Fruit fly (Drosophila melanogaster) whole organism, pupa: ENCODE data around the gene CG2865.

Experiments used
- CG10348 ChIP-seq: fragments of 200-800 bp; sonication (Bioruptor generic); IDR thresholded peaks from 2 replicates; pipeline ENCODE4 v1.3.6; 2022; ENCODE audit warnings: missing biosample characterization, missing genetic modification characterization
- CG12605 ChIP-seq: fragments of 200-800 bp; sonication (Bioruptor generic); IDR thresholded peaks from 2 replicates; pipeline ENCODE4 v1.3.6; 2022; ENCODE audit warnings: missing biosample characterization, missing genetic modification characterization
- CG13204 ChIP-seq: fragments of 200-800 bp; sonication (Bioruptor generic); optimal IDR thresholded peaks from 2 replicates; lab custom pipeline; 2018; ENCODE audit warnings: missing biosample characterization, mild to moderate bottlenecking, missing genetic modification characterization, moderate library complexity
- CG14655 ChIP-seq: fragments of 200-800 bp; sonication (Bioruptor generic); optimal IDR thresholded peaks from 3 replicates; lab custom pipeline; 2017; ENCODE audit warnings: mild to moderate bottlenecking, missing biosample characterization, missing genetic modification reagents, missing genetic modification characterization
- CG15710 ChIP-seq: fragments of 200-800 bp; sonication (Bioruptor generic); optimal IDR thresholded peaks from 2 replicates; lab custom pipeline; 2018; ENCODE audit warnings: missing biosample characterization, mild to moderate bottlenecking, missing genetic modification characterization, moderate library complexity
- CG17806 ChIP-seq: fragments of 200-800 bp; sonication (Bioruptor generic); optimal IDR thresholded peaks from 2 replicates; lab custom pipeline; 2018; ENCODE audit warnings: missing biosample characterization, mild to moderate bottlenecking, missing genetic modification characterization, moderate library complexity
- CG32121 ChIP-seq: fragments of 200-800 bp; sonication (Bioruptor generic); IDR thresholded peaks from 2 replicates; pipeline ENCODE4 v1.3.6; 2022; ENCODE audit warnings: missing biosample characterization, missing genetic modification characterization
- CG34367 ChIP-seq: fragments of 200-800 bp; sonication (Bioruptor generic); optimal IDR thresholded peaks from 2 replicates; lab custom pipeline; 2018; ENCODE audit warnings: missing biosample characterization, mild to moderate bottlenecking, missing genetic modification characterization
- CG4496 ChIP-seq: fragments of 200-800 bp; sonication (Bioruptor generic); IDR thresholded peaks from 3 replicates; pipeline ENCODE4 v1.3.6; 2022; ENCODE audit warnings: missing biosample characterization, missing genetic modification characterization
- CG8159 ChIP-seq: fragments of 200-800 bp; sonication (Bioruptor generic); optimal IDR thresholded peaks from 3 replicates; lab custom pipeline; 2018; ENCODE audit warnings: missing biosample characterization, mild to moderate bottlenecking, missing genetic modification characterization, moderate library complexity
- CG8301 ChIP-seq: fragments of 200-800 bp; sonication (Bioruptor generic); optimal IDR thresholded peaks from 2 replicates; lab custom pipeline; 2018; ENCODE audit warnings: missing biosample characterization, mild to moderate bottlenecking, missing genetic modification characterization
- CG9948 ChIP-seq: fragments of 200-800 bp; sonication (Bioruptor generic); optimal IDR thresholded peaks from 2 replicates; lab custom pipeline; 2018; ENCODE audit warnings: missing biosample characterization, mild to moderate bottlenecking, missing genetic modification characterization, moderate library complexity
- D1 ChIP-seq: fragments of 200-800 bp; sonication (Bioruptor generic); optimal IDR thresholded peaks from 2 replicates; lab custom pipeline; 2018; ENCODE audit warnings: missing biosample characterization, mild to moderate bottlenecking, missing genetic modification characterization, moderate library complexity
- EcR ChIP-seq: fragments of 200-800 bp; sonication (Bioruptor generic); optimal IDR thresholded peaks from 3 replicates; lab custom pipeline; 2019; ENCODE audit warnings: missing biosample characterization, missing genetic modification characterization, mild to moderate bottlenecking, moderate library complexity, missing genetic modification reagents
- Ets98B ChIP-seq: fragments of 200-800 bp; sonication (Bioruptor generic); IDR thresholded peaks from 2 replicates; pipeline ENCODE4 v1.3.6; 2022; ENCODE audit warnings: missing biosample characterization, missing genetic modification characterization
- Pif1A ChIP-seq: fragments of 200-800 bp; sonication (Bioruptor generic); optimal IDR thresholded peaks from 3 replicates; lab custom pipeline; 2016; ENCODE audit warnings: missing biosample characterization, missing genetic modification characterization
- Pif1B ChIP-seq: fragments of 200-800 bp; sonication (Bioruptor generic); optimal IDR thresholded peaks from 3 replicates; lab custom pipeline; 2016; ENCODE audit warnings: missing biosample characterization, missing genetic modification characterization
- Snoo ChIP-seq: fragments of 200-800 bp; sonication (Bioruptor generic); optimal IDR thresholded peaks from 3 replicates; lab custom pipeline; 2017; ENCODE audit warnings: missing biosample characterization, mild to moderate bottlenecking, missing genetic modification characterization, inconsistent platforms
- fd96Ca ChIP-seq: fragments of 200-800 bp; sonication (Bioruptor generic); IDR thresholded peaks from 3 replicates; pipeline ENCODE4 v1.3.6; 2022; ENCODE audit warnings: missing biosample characterization, missing genetic modification characterization
- gl ChIP-seq: fragments of 200-800 bp; sonication (Bioruptor generic); optimal IDR thresholded peaks from 2 replicates; lab custom pipeline; 2018; ENCODE audit warnings: missing biosample characterization, mild to moderate bottlenecking, missing genetic modification characterization
- rn ChIP-seq: fragments of 200-800 bp; sonication (Bioruptor generic); IDR thresholded peaks from 2 replicates; pipeline ENCODE4 v1.3.6; 2022; ENCODE audit warnings: missing biosample characterization, missing genetic modification characterization

Gene CG2865

DNA sequence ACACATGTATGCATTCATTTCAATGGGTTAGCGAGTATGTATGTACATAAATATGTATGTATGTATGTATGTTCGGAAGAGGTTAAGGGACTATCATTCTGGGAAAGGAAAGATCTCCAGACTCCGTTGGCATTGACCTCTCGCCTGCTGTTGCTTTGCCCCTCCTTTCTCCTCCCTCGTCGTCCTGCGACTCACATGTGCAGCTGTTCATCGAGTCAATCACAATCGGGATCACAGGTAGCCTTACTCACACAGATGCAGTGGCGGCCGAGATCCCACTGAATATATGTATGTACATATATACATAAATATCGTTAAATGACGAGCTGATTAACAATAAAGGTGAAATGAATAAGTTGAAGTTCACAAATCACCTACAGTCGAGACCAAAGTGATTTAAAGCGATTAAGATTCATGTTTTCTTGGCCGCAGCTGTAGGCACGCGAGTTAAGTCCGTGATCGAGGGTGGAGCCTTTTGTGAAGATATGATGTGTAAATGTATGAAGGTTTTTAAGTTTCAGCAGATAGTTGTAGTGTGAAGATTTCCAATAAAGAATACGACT lies 15.3 kb upstream of the CG2865 start:
- TF ChIP-seq Ets98B (GFP tag; lab: Robert Waterston, UW) (no peak), CG12605 (no peak), CG9948 (no peak), D1 (tag; lab: Kevin White, UChicago) (no peak), EcR (peak; percentile 19)

DNA sequence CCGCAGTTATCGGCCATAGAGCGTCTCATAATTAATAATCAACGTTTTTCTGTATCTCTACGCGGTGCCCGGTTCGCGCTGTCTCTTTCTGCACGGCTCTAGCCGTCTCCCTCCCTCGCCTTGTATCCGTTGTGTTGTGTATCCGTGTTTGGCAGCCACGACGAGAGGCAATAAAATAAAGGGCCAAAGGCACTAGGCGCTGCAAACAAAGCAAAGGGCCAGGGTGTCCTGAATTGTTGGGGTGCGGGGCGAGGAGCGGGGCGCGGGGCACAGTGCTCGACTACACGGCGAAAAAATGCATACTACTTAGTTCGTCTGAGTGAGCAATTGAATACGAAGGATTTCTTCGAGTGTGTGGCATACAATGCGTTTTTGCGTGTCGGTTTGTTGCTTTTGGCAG lies 14.4 kb upstream of the CG2865 start:
- TF ChIP-seq CG13204 (peak; percentile 61), Pif1A (no peak), CG10348 (no peak), CG8159 (tag; lab: Kevin White, UChicago) (peak; percentile 10), CG9948 (peak; percentile 11), rn (GFP tag; lab: Robert Waterston, UW) (no peak), CG14655 (no peak), gl (tag; lab: Kevin White, UChicago) (peak; percentile 19), EcR (peak; percentile 23)
- TF ChIP-seq, all 21 proteins: peak for 5

DNA sequence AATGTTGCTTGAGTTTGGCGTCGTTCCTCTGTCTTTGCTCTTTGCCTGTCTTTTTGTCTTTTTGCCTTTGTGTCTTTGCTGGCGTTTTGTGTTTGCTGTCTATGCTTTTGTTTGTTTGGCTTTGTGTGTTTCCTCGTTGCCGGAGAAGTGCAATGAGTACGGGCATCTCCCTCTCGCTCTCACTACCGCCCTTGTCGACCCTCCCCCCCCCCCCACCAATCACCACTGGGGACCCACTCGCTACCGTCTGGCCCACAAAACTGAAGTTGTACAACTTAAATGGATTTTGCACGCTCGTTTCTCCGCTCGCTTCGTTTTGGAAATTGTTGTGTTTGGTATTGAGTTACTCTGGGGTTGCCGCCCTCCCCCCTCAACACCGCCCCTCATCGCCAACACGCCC lies 13.5 kb upstream of the CG2865 start:
- TF ChIP-seq CG4496 (GFP tag; lab: Robert Waterston, UW): no peak
- TF ChIP-seq CG13204: peak; percentile 10
- TF ChIP-seq, all 21 proteins: peak for 1

DNA sequence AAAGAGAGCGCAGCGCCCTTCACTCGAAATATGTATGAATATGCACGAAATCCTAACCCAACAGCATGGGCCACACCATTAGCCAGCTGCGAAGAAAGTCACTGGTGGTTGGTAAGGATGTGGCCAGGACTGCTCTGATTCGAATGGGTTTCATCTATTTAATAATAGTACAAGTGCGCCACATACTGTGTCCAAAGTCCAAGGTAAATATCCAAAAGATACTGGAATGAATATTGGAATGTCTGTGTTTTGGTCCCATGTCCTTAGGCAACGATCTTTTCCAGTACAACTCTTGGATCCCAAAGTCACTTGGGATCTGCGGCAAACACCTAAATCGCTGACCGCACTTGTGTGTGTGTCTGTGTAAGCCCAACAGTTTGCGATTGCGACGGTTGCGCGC lies 13.1 kb upstream of the CG2865 start:
- peak; percentile 66 for TF ChIP-seq fd96Ca
- no peak for TF ChIP-seq CG13204
- 0 out of 2 replicates have a peak, but pooled peaks have one; percentile 25 for TF ChIP-seq CG10348
- TF ChIP-seq EcR: no peak
- peak; percentile 51 for TF ChIP-seq CG15710 (tag; lab: Kevin White, UChicago)
- TF ChIP-seq Ets98B (GFP tag; lab: Robert Waterston, UW): no peak; the same call in 1 of the 2 replicates
- TF ChIP-seq rn (GFP tag; lab: Robert Waterston, UW): peak; percentile 27; the same call in 1 of the 2 replicates
- peak; percentile 56 for TF ChIP-seq CG17806 (tag; lab: Kevin White, UChicago)
- no peak for TF ChIP-seq CG12605
- peak; percentile 53 for TF ChIP-seq CG32121 (GFP tag; lab: Robert Waterston, UW)
- TF ChIP-seq CG14655: peak; percentile 85
- peak; percentile 65 for TF ChIP-seq CG9948
- TF ChIP-seq Pif1B (GFP tag; lab: Kevin White, UChicago): peak; percentile 73
- peak; percentile 76 for TF ChIP-seq Pif1A
- TF ChIP-seq CG8159 (tag; lab: Kevin White, UChicago): peak; percentile 68
- TF ChIP-seq CG4496 (GFP tag; lab: Robert Waterston, UW): peak; percentile 53; the same call in 2 of the 3 replicates
- no peak for TF ChIP-seq gl (tag; lab: Kevin White, UChicago)
- TF ChIP-seq CG8301 (tag; lab: Kevin White, UChicago): peak; percentile 78
- peak; percentile 17 for TF ChIP-seq D1 (tag; lab: Kevin White, UChicago)
- TF ChIP-seq Snoo (tag; lab: Kevin White, UChicago): peak; percentile 61
- TF ChIP-seq CG34367 (tag; lab: Kevin White, UChicago): peak; percentile 53

DNA sequence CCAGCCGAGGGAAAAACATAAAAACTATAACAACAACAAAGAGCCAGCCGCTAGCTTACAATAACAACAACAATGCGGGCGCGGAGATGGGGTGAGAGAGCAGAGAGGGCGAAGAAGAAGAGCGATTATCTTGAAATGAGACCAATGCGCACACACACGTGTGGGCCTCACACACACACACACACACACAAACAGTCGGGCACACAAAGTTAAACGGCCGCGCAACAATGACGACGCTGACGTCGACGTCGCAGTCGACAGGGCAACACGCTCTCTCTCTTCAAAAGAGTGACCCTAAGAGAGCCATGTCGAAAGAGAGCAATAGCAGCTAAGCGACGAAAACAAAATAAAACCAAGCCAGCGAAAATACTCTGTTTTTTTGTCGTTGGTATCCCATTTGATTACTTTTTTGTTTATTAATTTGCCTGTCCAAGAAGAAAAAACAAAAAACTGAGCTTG lies 12.7 kb upstream of the CG2865 start:
- TF ChIP-seq Pif1B (GFP tag; lab: Kevin White, UChicago): no peak
- TF ChIP-seq CG4496 (GFP tag; lab: Robert Waterston, UW): no peak
- no peak for TF ChIP-seq CG14655
- no peak for TF ChIP-seq Snoo (tag; lab: Kevin White, UChicago)
- no peak for TF ChIP-seq D1 (tag; lab: Kevin White, UChicago)
- TF ChIP-seq CG32121 (GFP tag; lab: Robert Waterston, UW): peak; percentile 12; the same call in 1 of the 2 replicates
- no peak for TF ChIP-seq CG34367 (tag; lab: Kevin White, UChicago)
- peak; percentile 30 for TF ChIP-seq CG13204
- TF ChIP-seq CG15710 (tag; lab: Kevin White, UChicago): no peak
- peak; percentile 19; the same call in 1 of the 2 replicates for TF ChIP-seq Ets98B (GFP tag; lab: Robert Waterston, UW)
- no peak for TF ChIP-seq CG10348
- no peak for TF ChIP-seq CG17806 (tag; lab: Kevin White, UChicago)
- TF ChIP-seq gl (tag; lab: Kevin White, UChicago): peak; percentile 10
- no peak for TF ChIP-seq Pif1A
- no peak for TF ChIP-seq CG9948
- no peak for TF ChIP-seq rn (GFP tag; lab: Robert Waterston, UW)
- peak; percentile 92 for TF ChIP-seq EcR
- no peak for TF ChIP-seq CG8301 (tag; lab: Kevin White, UChicago)
- no peak for TF ChIP-seq CG8159 (tag; lab: Kevin White, UChicago)
- peak; percentile 33; the same call in 1 of the 2 replicates for TF ChIP-seq CG12605
- TF ChIP-seq fd96Ca: no peak
- TF ChIP-seq, all 21 proteins: peak for 6

DNA sequence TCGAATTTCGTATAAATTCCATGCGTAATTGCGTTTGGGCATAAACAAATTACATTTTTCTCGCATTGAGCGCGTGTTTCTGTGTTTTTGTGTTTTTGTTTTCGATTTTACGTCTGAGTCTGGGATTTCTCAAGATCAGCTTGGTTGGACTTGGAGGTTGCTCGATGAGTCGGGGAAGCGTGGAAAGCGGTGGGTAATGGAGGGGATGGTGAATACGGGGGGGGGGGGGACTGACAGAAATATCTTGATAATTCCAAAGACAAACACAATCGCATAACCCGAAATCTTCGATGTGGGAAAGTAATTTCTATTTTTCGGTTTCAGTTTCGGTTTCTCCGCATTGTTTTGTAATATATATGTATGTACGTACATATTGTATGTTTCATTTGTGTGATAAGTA lies 12.1 kb upstream of the CG2865 start:
- TF ChIP-seq rn (GFP tag; lab: Robert Waterston, UW): no peak
- no peak for TF ChIP-seq CG15710 (tag; lab: Kevin White, UChicago)
- no peak for TF ChIP-seq CG8159 (tag; lab: Kevin White, UChicago)
- no peak for TF ChIP-seq Pif1A
- TF ChIP-seq CG12605: no peak
- TF ChIP-seq CG4496 (GFP tag; lab: Robert Waterston, UW): no peak
- TF ChIP-seq fd96Ca: no peak
- no peak for TF ChIP-seq CG9948
